Worm (Caenorhabditis elegans) whole organism, L3 larva: ENCODE measurements around the gene T19D12.5.
A peak's percentile ranks its signal among the peaks of the same experiment; 100 is the strongest.

Experiments
- R02D3.7 ChIP-seq: fragments of 150-350 bp; optimal IDR thresholded peaks from 2 replicates; lab custom pipeline; 2014; ENCODE audit warnings: missing biosample characterization, missing genetic modification characterization
- ceh-16 ChIP-seq: sonication (generic microtip); optimal IDR thresholded peaks from 2 replicates; lab custom pipeline; 2017; ENCODE audit warnings: missing biosample characterization, missing genetic modification characterization
- ceh-82 ChIP-seq: fragments of 150-350 bp; optimal IDR thresholded peaks from 2 replicates; lab custom pipeline; 2014; ENCODE audit warnings: missing biosample characterization, missing genetic modification characterization
- daf-12 ChIP-seq: fragments of 150-350 bp; optimal IDR thresholded peaks from 2 replicates; lab custom pipeline; 2014; ENCODE audit warnings: missing biosample characterization, missing genetic modification reagents, missing genetic modification characterization
- egl-27 ChIP-seq: sonication (generic microtip); optimal IDR thresholded peaks from 4 replicates; lab custom pipeline; 2017; ENCODE audit warnings: missing biosample characterization, missing genetic modification reagents, missing genetic modification characterization
- egl-5 ChIP-seq: fragments of 150-350 bp; optimal IDR thresholded peaks from 2 replicates; lab custom pipeline; 2017; ENCODE audit warnings: missing biosample characterization, missing genetic modification reagents, missing genetic modification characterization, inconsistent platforms
- elt-1 ChIP-seq: fragments of 150-350 bp; optimal IDR thresholded peaks from 2 replicates; lab custom pipeline; 2014; ENCODE audit warnings: missing biosample characterization, missing genetic modification characterization
- elt-2 ChIP-seq: sonication (generic microtip); optimal IDR thresholded peaks from 2 replicates; lab custom pipeline; 2016; ENCODE audit warnings: missing genetic modification reagents, mild to moderate bottlenecking, missing genetic modification characterization, missing compliant biosample characterization
- elt-3 ChIP-seq, 3 experiments: fragments of 150-350 bp in 1 of 3; sonication (generic microtip) in 2 of 3; optimal IDR thresholded peaks; 2 replicates in 2 of 3; 4 replicates in 1 of 3; lab custom pipeline; 2014 to 2017; ENCODE audit warnings: missing biosample characterization in 3 of 3, missing genetic modification characterization in 3 of 3
- fkh-10 ChIP-seq: sonication (generic microtip); optimal IDR thresholded peaks from 2 replicates; lab custom pipeline; 2017; ENCODE audit warnings: missing biosample characterization, missing genetic modification reagents, missing genetic modification characterization
- fos-1 ChIP-seq: fragments of 150-350 bp; optimal IDR thresholded peaks from 2 replicates; lab custom pipeline; 2014; ENCODE audit warnings: missing biosample characterization, missing genetic modification characterization
- hmg-11 ChIP-seq: sonication (generic microtip); optimal IDR thresholded peaks from 2 replicates; lab custom pipeline; 2016; ENCODE audit warnings: missing genetic modification characterization, missing compliant biosample characterization
- jun-1 ChIP-seq: fragments of 150-350 bp; optimal IDR thresholded peaks from 2 replicates; lab custom pipeline; 2014; ENCODE audit warnings: missing biosample characterization, missing genetic modification reagents, missing genetic modification characterization
- lin-39 ChIP-seq: fragments of 150-350 bp; optimal IDR thresholded peaks from 2 replicates; lab custom pipeline; 2018; ENCODE audit warnings: missing biosample characterization, missing genetic modification reagents, missing genetic modification characterization
- lsy-12 ChIP-seq: sonication (generic microtip); optimal IDR thresholded peaks from 2 replicates; lab custom pipeline; 2016; ENCODE audit warnings: mild to moderate bottlenecking, missing genetic modification characterization, missing compliant biosample characterization
- mml-1 ChIP-seq: fragments of 150-350 bp; sonication (generic microtip); optimal IDR thresholded peaks from 3 replicates; lab custom pipeline; 2014; ENCODE audit warnings: missing biosample characterization, missing genetic modification characterization
- nhr-11 ChIP-seq: fragments of 150-350 bp; optimal IDR thresholded peaks from 2 replicates; lab custom pipeline; 2014; ENCODE audit warnings: missing biosample characterization, missing genetic modification characterization
- nhr-12 ChIP-seq: fragments of 150-350 bp; optimal IDR thresholded peaks from 2 replicates; lab custom pipeline; 2014; ENCODE audit warnings: missing biosample characterization, missing genetic modification characterization
- nhr-23 ChIP-seq: fragments of 150-350 bp; optimal IDR thresholded peaks from 2 replicates; lab custom pipeline; 2014; ENCODE audit warnings: missing biosample characterization, missing genetic modification reagents, missing genetic modification characterization
- nhr-237 ChIP-seq: fragments of 150-350 bp; optimal IDR thresholded peaks from 2 replicates; lab custom pipeline; 2014; ENCODE audit warnings: missing biosample characterization, missing genetic modification characterization
- nhr-25 ChIP-seq: sonication (generic microtip); optimal IDR thresholded peaks from 2 replicates; lab custom pipeline; 2017; ENCODE audit warnings: missing biosample characterization, missing genetic modification characterization
- nhr-28 ChIP-seq: fragments of 150-350 bp; optimal IDR thresholded peaks from 2 replicates; lab custom pipeline; 2014; ENCODE audit warnings: missing biosample characterization, missing genetic modification characterization
- nhr-43 ChIP-seq: sonication (generic microtip); optimal IDR thresholded peaks from 2 replicates; lab custom pipeline; 2016; ENCODE audit warnings: mild to moderate bottlenecking, missing genetic modification characterization, missing compliant biosample characterization; ENCODE audit not compliant: poor library complexity, severe bottlenecking
- nhr-67 ChIP-seq: fragments of 150-350 bp; optimal IDR thresholded peaks from 2 replicates; lab custom pipeline; 2014; ENCODE audit warnings: missing biosample characterization, missing genetic modification characterization
- nhr-77 ChIP-seq: fragments of 150-350 bp; optimal IDR thresholded peaks from 2 replicates; lab custom pipeline; 2014; ENCODE audit warnings: missing biosample characterization, missing genetic modification characterization
- pqm-1 ChIP-seq: fragments of 150-350 bp; optimal IDR thresholded peaks from 2 replicates; lab custom pipeline; 2017; ENCODE audit warnings: missing biosample characterization, missing genetic modification characterization, inconsistent platforms
- sea-2 ChIP-seq: fragments of 150-350 bp; sonication (generic microtip); optimal IDR thresholded peaks from 4 replicates; lab custom pipeline; 2014; ENCODE audit warnings: missing biosample characterization, missing genetic modification reagents, missing genetic modification characterization
- snpc-4 ChIP-seq: fragments of 150-350 bp; optimal IDR thresholded peaks from 2 replicates; lab custom pipeline; 2014; ENCODE audit warnings: missing biosample characterization, missing genetic modification characterization
- unc-62 ChIP-seq: fragments of 150-350 bp; sonication (generic microtip); optimal IDR thresholded peaks from 4 replicates; lab custom pipeline; 2014; ENCODE audit warnings: missing biosample characterization, missing genetic modification reagents, missing genetic modification characterization
- zag-1 ChIP-seq: fragments of 150-350 bp; optimal IDR thresholded peaks from 2 replicates; lab custom pipeline; 2014; ENCODE audit warnings: missing biosample characterization, missing genetic modification characterization
- ztf-11 ChIP-seq: fragments of 150-350 bp; optimal IDR thresholded peaks from 2 replicates; lab custom pipeline; 2014; ENCODE audit warnings: missing biosample characterization, missing genetic modification characterization
- ztf-4 ChIP-seq: fragments of 150-350 bp; optimal IDR thresholded peaks from 2 replicates; lab custom pipeline; 2014; ENCODE audit warnings: missing biosample characterization, missing genetic modification characterization

T19D12.5 gene

ce11 chrII:6649026-6649425 lies 13.0 kb upstream of the T19D12.5 start, which contains the start of gene oig-8:
Gene oig-8 (minus strand): TSS chrII:6649126.
- TF ChIP-seq nhr-237 (no peak), nhr-67 (tag; lab: Kevin White, UChicago) (no peak), egl-27 (tag; lab: Kevin White, UChicago) (no peak), jun-1 (tag; lab: Kevin White, UChicago) (no peak), elt-2 (tag; lab: Kevin White, UChicago) (no peak)

ce11 chrII:6646903-6647302 lies 10.9 kb upstream of the T19D12.5 start:
- TF ChIP-seq nhr-23 (no peak), elt-3 (tag; optimal IDR thresholded peaks at IDR 0.05; lab: Kevin White, UChicago) (no peak), snpc-4 (tag; lab: Kevin White, UChicago) (no peak), nhr-12 (tag; lab: Kevin White, UChicago) (no peak), nhr-77 (no peak), ztf-4 (tag; lab: Kevin White, UChicago) (no peak), fos-1 (no peak), nhr-11 (tag; lab: Kevin White, UChicago) (no peak), lsy-12 (tag; lab: Kevin White, UChicago) (no peak), fkh-10 (GFP tag; lab: Kevin White, UChicago) (no peak), nhr-28 (no peak), ceh-16 (tag; lab: Kevin White, UChicago) (no peak), jun-1 (tag; lab: Kevin White, UChicago) (no peak)
- TF ChIP-seq, all 47 proteins: peak for 0

- no peak for TF ChIP-seq zag-1 (tag; lab: Kevin White, UChicago)
- no peak for TF ChIP-seq elt-3 (tag; optimal IDR thresholded peaks at IDR 0.05; lab: Kevin White, UChicago)
- TF ChIP-seq mml-1 (tag; lab: Kevin White, UChicago), result no peak
- TF ChIP-seq unc-62 (GFP tag; lab: Kevin White, UChicago), result no peak
- TF ChIP-seq elt-1 (tag; lab: Kevin White, UChicago), result no peak
- no peak for TF ChIP-seq ztf-4 (tag; lab: Kevin White, UChicago)
- peak; percentile 66 for TF ChIP-seq egl-5 (tag; lab: Kevin White, UChicago)
- TF ChIP-seq fkh-10 (GFP tag; lab: Kevin White, UChicago), result no peak
- peak; percentile 20 for TF ChIP-seq lin-39 (tag; lab: Kevin White, UChicago)
- TF ChIP-seq hmg-11 (tag; lab: Kevin White, UChicago), result no peak
- no peak for TF ChIP-seq nhr-25 (tag; lab: Kevin White, UChicago)
- TF ChIP-seq ceh-82 (tag; lab: Kevin White, UChicago), result no peak
- no peak for TF ChIP-seq R02D3.7 (tag; lab: Kevin White, UChicago)
- TF ChIP-seq, all 47 proteins: peak for 2
Measured at ce11 chrII:6642651-6643167, 6.7 kb upstream of the T19D12.5 start, which contains the start of gene T19D12.6. Gene T19D12.6 (minus strand): TSS chrII:6643117.

ce11 chrII:6642180-6642579 lies 6.1 kb upstream of the T19D12.5 start:
- no peak for TF ChIP-seq sea-2
- no peak for TF ChIP-seq pqm-1 (tag; lab: Kevin White, UChicago)
- no peak for TF ChIP-seq elt-1 (tag; lab: Kevin White, UChicago)
- no peak for TF ChIP-seq daf-12 (tag; lab: Kevin White, UChicago)
- TF ChIP-seq elt-3 (tag; optimal IDR thresholded peaks at IDR 0.05; lab: Kevin White, UChicago), result no peak
- no peak for TF ChIP-seq R02D3.7 (tag; lab: Kevin White, UChicago)
- no peak for TF ChIP-seq nhr-23

- TF ChIP-seq fkh-10 (GFP tag; lab: Kevin White, UChicago), result no peak
- no peak for TF ChIP-seq egl-27 (tag; lab: Kevin White, UChicago)
- no peak for TF ChIP-seq nhr-28
- no peak for TF ChIP-seq ztf-11 (tag; lab: Kevin White, UChicago)
- no peak for TF ChIP-seq nhr-43 (tag; lab: Kevin White, UChicago)
Measured at ce11 chrII:6637854-6638253, 1.8 kb upstream of the T19D12.5 start.

ce11 chrII:6631995-6632394 lies 4.0 kb downstream of the T19D12.5 start:
- TF ChIP-seq elt-3 (tag; optimal IDR thresholded peaks at IDR 0.05; lab: Kevin White, UChicago) (no peak), mml-1 (tag; lab: Kevin White, UChicago) (no peak), nhr-23 (no peak), elt-2 (tag; lab: Kevin White, UChicago) (peak; percentile 54)
